Fruit fly (Drosophila melanogaster) S2 (cell line): Measurements from ENCODE around the gene Tmc.

Experiments
- CG8478 ChIP-seq: fragments of >200 bp; optimal IDR thresholded peaks from 2 replicates; lab custom pipeline; 2018
- CTCF ChIP-seq, 2 experiments: fragments of >200 bp; optimal IDR thresholded peaks; 2 replicates each; lab custom pipeline; 2018

Gene Tmc

DNA sequence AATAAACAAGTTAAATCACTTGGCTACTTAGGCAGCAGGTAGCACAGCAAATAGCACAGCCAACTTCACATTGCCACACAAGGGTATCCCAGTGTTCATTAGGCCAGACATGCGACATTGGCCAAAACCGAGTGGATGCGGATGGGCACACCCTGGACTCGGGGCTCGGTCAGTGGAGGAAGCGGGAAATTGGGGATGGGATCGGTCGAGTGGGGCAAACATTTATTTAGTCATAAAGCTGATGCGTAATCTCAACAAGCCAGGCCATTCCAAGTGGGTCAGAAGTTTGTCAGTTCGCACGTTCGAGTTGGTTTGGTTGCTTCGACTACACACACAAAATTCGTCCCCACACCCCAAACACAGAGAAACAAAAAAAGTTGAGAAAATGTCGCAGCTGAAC lies 1.1 kb downstream of the Tmc start, which contains the start of gene CG3222:
CG3222 (plus strand) TSS at position 301 of the 400 bp plus-strand sequence.
- TF ChIP-seq CTCF (optimal IDR thresholded peaks at IDR 0.05; lab: Kevin White, UChicago) = no peak
- TF ChIP-seq CG8478 (lab: Kevin White, UChicago) = no peak

- no peak for TF ChIP-seq CG8478 (lab: Kevin White, UChicago)
- no peak for TF ChIP-seq CTCF (optimal IDR thresholded peaks at IDR 0.05; lab: Kevin White, UChicago)
Observed at dm6 chr3L:9601225-9601624, 3.7 kb downstream of the Tmc start, which contains the start of the genes CG3088 and CG3306. TSS of gene CG3088 (minus strand) at chr3L:9601325. TSS of gene CG3306 (plus strand) at chr3L:9601523.

DNA sequence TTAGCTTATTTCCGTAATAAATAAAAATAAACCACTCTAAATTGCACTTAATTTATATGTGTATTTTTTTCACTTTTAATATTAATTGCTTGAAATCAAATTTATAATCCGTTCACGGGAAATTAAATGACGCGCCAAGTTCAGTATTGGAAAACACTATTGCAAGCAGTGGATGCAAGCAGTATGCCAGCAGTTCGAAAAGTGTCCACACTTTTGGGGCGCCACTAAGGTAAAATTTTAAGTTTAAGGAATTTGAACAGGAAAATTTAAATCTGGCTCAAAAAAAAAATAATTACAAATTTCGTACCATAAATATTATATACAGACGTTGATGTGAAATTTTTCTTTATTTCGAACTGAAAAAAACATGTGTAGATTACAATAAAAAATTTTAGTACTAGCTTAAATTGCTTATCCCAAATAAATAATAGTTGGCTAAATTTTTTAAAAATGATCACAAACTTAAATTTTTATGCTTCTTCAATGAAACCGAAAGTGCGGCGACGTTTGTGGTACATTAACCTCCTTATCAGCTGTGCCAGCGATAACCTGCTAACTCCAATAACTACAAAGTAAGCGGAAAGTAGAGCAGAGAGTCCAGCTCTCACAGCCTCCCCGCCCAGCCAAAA lies 16.5 kb downstream of the Tmc start:
- peak; percentile 82 to 96 for TF ChIP-seq CTCF (optimal IDR thresholded peaks at IDR 0.05; lab: Kevin White, UChicago)
- TF ChIP-seq CG8478 (lab: Kevin White, UChicago) = no peak

- TF ChIP-seq CTCF (optimal IDR thresholded peaks at IDR 0.05; lab: Kevin White, UChicago) = peak in 1 of 2 experiments; percentile 14
- TF ChIP-seq CG8478 (lab: Kevin White, UChicago) = no peak
Observed at dm6 chr3L:9614589-9615442, 17.3 kb downstream of the Tmc start, which contains the start of gene LanB2. TSS of gene LanB2 (plus strand) at chr3L:9614914.

DNA sequence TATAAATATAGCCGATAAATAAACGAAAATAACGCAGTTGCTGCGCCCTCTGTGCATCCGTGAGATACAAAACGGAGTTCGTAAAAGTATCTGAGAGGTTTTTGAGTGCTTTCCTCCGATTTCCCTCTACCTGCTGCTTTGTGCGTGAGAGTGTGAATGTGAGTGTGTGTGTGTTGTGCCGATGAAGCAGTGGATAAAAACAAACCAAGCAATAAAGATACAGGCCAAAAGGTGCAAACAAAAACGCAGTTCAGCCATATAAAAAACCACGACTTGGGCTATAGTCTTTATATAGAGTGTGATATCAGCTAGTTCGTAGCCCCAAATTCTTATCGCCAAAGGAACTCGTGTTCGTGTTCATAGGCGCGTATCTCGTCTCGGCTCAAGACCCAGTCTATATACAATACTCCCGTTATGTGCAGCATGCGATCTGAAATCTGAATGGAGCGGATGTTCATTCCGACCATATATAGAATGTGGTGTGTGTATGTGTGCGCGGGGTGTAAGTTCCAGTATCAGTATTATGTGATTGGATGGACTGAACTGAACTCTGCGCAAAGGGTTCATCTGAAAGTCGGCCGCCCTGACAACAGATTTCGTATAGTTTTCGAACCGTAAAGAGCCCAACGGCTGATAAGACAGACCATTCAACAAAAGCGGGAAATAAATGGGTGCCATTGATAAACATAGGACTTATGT lies 18.0 kb downstream of the Tmc start:
- TF ChIP-seq CG8478 (lab: Kevin White, UChicago) = no peak
- no peak for TF ChIP-seq CTCF (optimal IDR thresholded peaks at IDR 0.05; lab: Kevin White, UChicago)

DNA sequence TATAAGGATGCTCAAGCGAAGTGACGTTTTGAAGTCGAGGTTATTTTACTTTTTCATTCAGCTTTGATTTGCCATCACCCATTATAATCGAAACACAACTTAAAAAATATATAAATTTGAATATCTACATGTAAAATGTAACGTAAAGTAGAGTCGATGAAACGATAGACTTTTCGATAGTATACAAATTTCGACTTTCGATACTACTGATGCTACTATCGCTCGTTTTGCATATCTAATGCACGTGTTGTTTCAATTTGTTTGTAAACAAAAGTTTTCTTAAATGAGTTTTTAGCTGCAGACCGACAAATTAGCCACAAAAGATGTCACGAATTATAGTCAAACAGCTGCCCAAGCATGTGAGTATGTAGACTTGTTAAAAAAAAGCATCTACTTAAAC lies 26.4 kb downstream of the Tmc start, which contains the start of gene CG3335:
CG3335 (plus strand) TSS at position 224 of the 400 bp plus-strand sequence.
- no peak for TF ChIP-seq CG8478 (lab: Kevin White, UChicago)
- no peak for TF ChIP-seq CTCF (optimal IDR thresholded peaks at IDR 0.05; lab: Kevin White, UChicago)

DNA sequence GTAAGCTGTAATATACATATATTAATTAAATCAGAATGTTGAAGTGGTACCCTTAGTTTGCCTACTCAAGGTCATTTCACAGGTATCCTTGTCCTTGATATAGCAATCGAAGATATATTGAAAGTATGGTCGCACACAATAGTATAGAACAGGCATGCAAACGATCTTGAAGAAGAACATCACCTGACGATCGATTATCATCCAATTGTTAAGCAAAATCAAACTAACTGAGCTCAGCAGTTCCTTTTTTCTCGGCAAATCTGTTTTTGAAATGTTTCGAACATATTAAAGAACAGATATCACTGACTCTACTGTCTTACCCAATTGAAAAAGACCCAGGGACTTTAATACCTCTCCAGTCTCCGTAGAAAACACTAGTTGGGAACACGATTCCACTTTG lies 30.8 kb downstream of the Tmc start, which contains the start of gene Cyp40:
Cyp40 (plus strand) TSS at position 301 of the 400 bp plus-strand sequence.
- TF ChIP-seq CG8478 (lab: Kevin White, UChicago) = no peak
- TF ChIP-seq CTCF (optimal IDR thresholded peaks at IDR 0.05; lab: Kevin White, UChicago) = no peak

dm6 chr3L:9629093-9629492 lies 31.5 kb downstream of the Tmc start, which contains the start of gene Or67b:
TSS of gene Or67b (minus strand) at chr3L:9629193.
- no peak for TF ChIP-seq CTCF (optimal IDR thresholded peaks at IDR 0.05; lab: Kevin White, UChicago)
- no peak for TF ChIP-seq CG8478 (lab: Kevin White, UChicago)

DNA sequence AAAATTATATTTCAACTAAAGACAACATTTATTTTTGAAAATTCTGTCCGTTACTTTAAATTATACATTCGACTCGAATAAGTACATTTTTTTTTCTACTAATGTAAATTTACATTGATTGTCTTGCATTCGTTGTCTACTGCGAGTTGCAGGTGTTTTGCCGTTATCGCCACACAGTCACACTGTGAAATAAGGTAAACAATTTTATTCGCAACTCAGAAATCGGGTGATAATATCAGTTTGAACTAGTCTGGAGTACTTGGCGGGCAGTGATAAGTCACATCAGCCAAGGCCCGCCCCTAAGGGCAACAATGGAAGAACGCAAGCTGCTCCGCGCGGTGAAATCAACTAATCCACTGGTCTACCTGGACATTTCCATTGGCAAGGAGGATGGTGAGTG lies 32.3 kb downstream of the Tmc start:
- TF ChIP-seq CG8478 (lab: Kevin White, UChicago) (no peak), CTCF (optimal IDR thresholded peaks at IDR 0.05; lab: Kevin White, UChicago) (peak in 1 of 2 experiments; percentile 15)

DNA sequence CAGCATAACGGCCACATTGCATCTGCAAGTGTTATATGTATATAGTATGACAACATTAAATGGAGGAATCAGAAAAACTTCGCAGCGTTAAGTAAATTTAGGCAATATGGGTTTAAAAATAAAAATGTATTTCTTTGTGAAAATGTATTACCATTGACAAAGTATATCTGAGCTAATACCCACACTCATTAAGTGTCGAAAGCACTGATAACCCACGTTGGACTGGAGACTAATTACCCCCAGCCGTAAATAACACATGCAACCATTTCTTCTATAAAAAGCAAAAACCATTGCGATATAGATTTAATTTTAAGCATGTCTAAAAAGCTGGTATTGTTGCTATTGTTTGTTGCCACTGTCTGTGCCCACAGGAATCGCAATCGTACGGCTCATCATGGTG lies 40.2 kb downstream of the Tmc start, which contains the start of gene CG8329:
CG8329 (plus strand) TSS at position 301 of the 400 bp plus-strand sequence.
- no peak for TF ChIP-seq CTCF (optimal IDR thresholded peaks at IDR 0.05; lab: Kevin White, UChicago)
- TF ChIP-seq CG8478 (lab: Kevin White, UChicago) = no peak

DNA sequence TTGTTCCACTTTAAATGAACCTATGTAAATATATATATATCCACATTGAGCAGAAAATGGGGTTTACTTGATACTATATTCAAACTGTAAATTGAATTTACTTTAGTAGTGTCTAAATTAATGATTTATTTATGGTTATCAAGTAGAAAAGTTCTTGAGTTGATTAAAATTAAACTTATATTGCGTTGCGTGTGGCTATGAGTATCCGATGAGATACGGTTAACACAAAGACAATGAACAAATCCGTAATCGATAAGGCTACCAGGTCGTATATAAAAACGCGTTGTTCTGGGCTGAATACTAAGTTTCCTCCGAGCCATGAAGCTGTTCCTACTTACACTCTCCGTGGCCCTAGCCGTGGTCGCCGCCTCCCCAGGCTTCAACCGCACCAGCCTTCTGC lies 41.4 kb downstream of the Tmc start, which contains the start of gene CG18179:
CG18179 (plus strand) TSS at position 301 of the 400 bp plus-strand sequence.
- no peak for TF ChIP-seq CG8478 (lab: Kevin White, UChicago)
- no peak for TF ChIP-seq CTCF (optimal IDR thresholded peaks at IDR 0.05; lab: Kevin White, UChicago)

dm6 chr3L:9640713-9641112 lies 43.1 kb downstream of the Tmc start, which contains the start of gene CG18180:
TSS of gene CG18180 (plus strand) at chr3L:9641013.
- TF ChIP-seq CTCF (optimal IDR thresholded peaks at IDR 0.05; lab: Kevin White, UChicago) (no peak), CG8478 (lab: Kevin White, UChicago) (no peak)

- no peak for TF ChIP-seq CG8478 (lab: Kevin White, UChicago)
- no peak for TF ChIP-seq CTCF (optimal IDR thresholded peaks at IDR 0.05; lab: Kevin White, UChicago)
Observed at dm6 chr3L:9643762-9644161, 46.2 kb downstream of the Tmc start, which contains the start of gene CNMaR. TSS of gene CNMaR (plus strand) at chr3L:9644109.
